Worm (Caenorhabditis elegans) whole organism, mixed stage, embryonic: ENCODE measurements around the gene ZC506.1.

Source experiments
- M03D4.4 ChIP-seq: sonication (generic microtip); optimal IDR thresholded peaks from 2 replicates; lab custom pipeline; 2017; ENCODE audit warnings: mild to moderate bottlenecking, missing genetic modification characterization, missing compliant biosample characterization
- bed-3 ChIP-seq: fragments of 200-800 bp; sonication (Bioruptor generic); optimal IDR thresholded peaks from 3 replicates; lab custom pipeline; 2018; ENCODE audit warnings: mild to moderate bottlenecking, missing genetic modification characterization, moderate library complexity, missing compliant biosample characterization
- blmp-1 ChIP-seq: fragments of 150-350 bp; optimal IDR thresholded peaks from 2 replicates; lab custom pipeline; 2014; ENCODE audit warnings: missing biosample characterization, missing genetic modification characterization
- elt-1 ChIP-seq: sonication (generic microtip); optimal IDR thresholded peaks from 2 replicates; lab custom pipeline; 2017; ENCODE audit warnings: missing genetic modification characterization, mild to moderate bottlenecking, missing compliant biosample characterization, antibody characterized with exemption, moderate library complexity, borderline replicate concordance; ENCODE audit not compliant: insufficient read depth
- nhr-12 ChIP-seq: fragments of 150-350 bp; optimal IDR thresholded peaks from 2 replicates; lab custom pipeline; 2014; ENCODE audit warnings: missing biosample characterization, missing genetic modification characterization
- nhr-28 ChIP-seq: fragments of 150-350 bp; optimal IDR thresholded peaks from 2 replicates; lab custom pipeline; 2014; ENCODE audit warnings: missing biosample characterization, missing genetic modification characterization
- pha-4 ChIP-seq: fragments of 150-350 bp; optimal IDR thresholded peaks from 2 replicates; lab custom pipeline; 2018; ENCODE audit warnings: missing biosample characterization, missing genetic modification reagents, missing genetic modification characterization
- snpc-4 ChIP-seq: fragments of 150-350 bp; optimal IDR thresholded peaks from 2 replicates; lab custom pipeline; 2014; ENCODE audit warnings: missing biosample characterization, missing genetic modification characterization
- tbx-8 ChIP-seq: fragments of 200-800 bp; sonication (Bioruptor generic); optimal IDR thresholded peaks from 2 replicates; lab custom pipeline; 2018; ENCODE audit warnings: mild to moderate bottlenecking, missing genetic modification characterization, moderate library complexity, missing compliant biosample characterization
- unc-39 ChIP-seq: fragments of 150-350 bp; optimal IDR thresholded peaks from 2 replicates; lab custom pipeline; 2014; ENCODE audit warnings: missing biosample characterization, missing genetic modification characterization

ce11 chrX:10000635-10001034, 41.9 kb downstream of the ZC506.1 start, which contains the start of gene F19C6.2:
- TF ChIP-seq M03D4.4 (tag; lab: Kevin White, UChicago) (no peak), blmp-1 (tag; lab: Kevin White, UChicago) (no peak), nhr-28 (tag; lab: Kevin White, UChicago) (no peak), pha-4 (tag; lab: Kevin White, UChicago) (no peak), elt-1 (tag; lab: Kevin White, UChicago) (no peak), bed-3 (GFP tag; lab: Kevin White, UChicago) (no peak), nhr-12 (no peak), unc-39 (tag; lab: Kevin White, UChicago) (no peak), tbx-8 (no peak), snpc-4 (tag; lab: Kevin White, UChicago) (no peak)
